Worm (Caenorhabditis elegans) whole organism, L4/young adult: ENCODE results near the gene sap-49.

Experiments
- dao-5 ChIP-seq: sonication (generic microtip); optimal IDR thresholded peaks from 2 replicates; lab custom pipeline; 2016; ENCODE audit warnings: missing genotype, missing genetic modification characterization, moderate library complexity, missing compliant biosample characterization
- him-1 ChIP-seq: sonication (generic microtip); optimal IDR thresholded peaks from 2 replicates; lab custom pipeline; 2016; ENCODE audit warnings: missing genotype, missing genetic modification reagents, missing genetic modification characterization, missing compliant biosample characterization

ce11 chrII:8073222-8073621, 37.7 kb upstream of the sap-49 start, which contains the start of gene gpcp-2:
- no peak for TF ChIP-seq him-1 (tag; lab: Kevin White, UChicago)
- no peak for TF ChIP-seq dao-5
